Worm (Caenorhabditis elegans): ENCODE measurements around the gene B0457.4.

DNA sequence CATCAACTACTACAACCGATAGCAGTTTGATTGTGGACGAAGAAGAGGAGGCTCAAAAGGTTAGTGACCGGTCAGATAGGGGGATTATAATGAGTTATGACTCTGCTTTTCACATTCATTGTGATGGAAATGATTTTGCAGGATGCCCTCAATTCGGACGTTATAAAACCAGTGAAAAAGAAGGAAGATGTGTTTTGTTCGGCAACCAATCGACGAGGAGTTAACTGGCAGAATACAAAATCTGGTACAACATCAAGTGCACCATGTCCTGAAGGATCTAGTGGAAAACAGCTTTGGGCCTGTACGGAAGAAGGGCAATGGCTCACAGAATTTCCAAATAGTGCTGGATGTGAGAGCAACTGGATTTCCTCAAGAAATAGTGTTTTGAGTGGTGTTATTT lies 8.0 kb downstream of the B0457.4 start:
- TF ChIP-seq him-1 (tag; optimal IDR thresholded peaks at IDR 0.05) (no peak), W03F9.2 (tag; optimal IDR thresholded peaks at IDR 0.05) (no peak)

All from whole organism, L4/young adult.